Worm (Caenorhabditis elegans) whole organism, L4/young adult: ENCODE data around the gene srw-66.

Source experiments
- dao-5 ChIP-seq: sonication (generic microtip); optimal IDR thresholded peaks from 2 replicates; lab custom pipeline; 2016; ENCODE audit warnings: missing genotype, missing genetic modification characterization, moderate library complexity, missing compliant biosample characterization
- him-1 ChIP-seq: sonication (generic microtip); optimal IDR thresholded peaks from 2 replicates; lab custom pipeline; 2016; ENCODE audit warnings: missing genotype, missing genetic modification reagents, missing genetic modification characterization, missing compliant biosample characterization

ce11 chrII:1241176-1241730, 30.5 kb downstream of the srw-66 start:
- no peak for TF ChIP-seq him-1 (tag; lab: Kevin White, UChicago)
- TF ChIP-seq dao-5 (tag; lab: Kevin White, UChicago) = no peak
